Worm (Caenorhabditis elegans) whole organism, late embryonic: ENCODE results near the gene msp-55.
"Not testable (repeated sequence)": the region's sequence is repeated elsewhere in the genome, so short reads cannot be mapped to it uniquely, and the experiment has no call there.

Source experiments
- C38D4.7 ChIP-seq: fragments of 200-800 bp; sonication (Bioruptor generic); optimal IDR thresholded peaks from 2 replicates; lab custom pipeline; 2018; ENCODE audit warnings: mild to moderate bottlenecking, missing genetic modification characterization, moderate library complexity, missing compliant biosample characterization
- K02D7.2 ChIP-seq: sonication (generic microtip); optimal IDR thresholded peaks from 2 replicates; lab custom pipeline; 2017; ENCODE audit warnings: mild to moderate bottlenecking, missing genetic modification characterization, missing compliant biosample characterization
- K09A11.1 ChIP-seq: sonication (generic microtip); optimal IDR thresholded peaks from 2 replicates; lab custom pipeline; 2017; ENCODE audit warnings: antibody characterized with exemption, mild to moderate bottlenecking, missing genetic modification characterization, missing compliant biosample characterization; ENCODE audit not compliant: insufficient read depth
- Y22D7AL.16 ChIP-seq: sonication (generic microtip); optimal IDR thresholded peaks from 2 replicates; lab custom pipeline; 2016; ENCODE audit warnings: missing genetic modification characterization, missing compliant biosample characterization
- ahr-1 ChIP-seq: sonication (generic microtip); optimal IDR thresholded peaks from 2 replicates; lab custom pipeline; 2016; ENCODE audit warnings: missing genetic modification characterization, missing compliant biosample characterization
- ama-1 ChIP-seq: fragments of 150-350 bp; optimal IDR thresholded peaks from 2 replicates; lab custom pipeline; 2014
- ceh-22 ChIP-seq: sonication (generic microtip); optimal IDR thresholded peaks from 2 replicates; lab custom pipeline; 2017; ENCODE audit warnings: missing biosample characterization, missing genetic modification characterization
- ceh-34 ChIP-seq: sonication (generic microtip); optimal IDR thresholded peaks from 2 replicates; lab custom pipeline; 2016; ENCODE audit warnings: mild to moderate bottlenecking, missing genetic modification characterization, missing compliant biosample characterization
- ceh-6 ChIP-seq: fragments of 200-800 bp; sonication (Bioruptor generic); optimal IDR thresholded peaks from 2 replicates; lab custom pipeline; 2018; ENCODE audit warnings: mild to moderate bottlenecking, missing genetic modification characterization, missing compliant biosample characterization
- ceh-9 ChIP-seq: sonication (generic microtip); optimal IDR thresholded peaks from 2 replicates; lab custom pipeline; 2016; ENCODE audit warnings: mild to moderate bottlenecking, missing genetic modification characterization, inconsistent platforms, missing compliant biosample characterization
- che-1 ChIP-seq: sonication (generic microtip); optimal IDR thresholded peaks from 2 replicates; lab custom pipeline; 2016; ENCODE audit warnings: mild to moderate bottlenecking, missing genetic modification characterization, missing compliant biosample characterization
- elt-2 ChIP-seq: sonication (generic microtip); optimal IDR thresholded peaks from 2 replicates; lab custom pipeline; 2016; ENCODE audit warnings: missing genetic modification reagents, missing genetic modification characterization, missing compliant biosample characterization
- eyg-1 ChIP-seq: sonication (generic microtip); optimal IDR thresholded peaks from 2 replicates; lab custom pipeline; 2016; ENCODE audit warnings: missing genotype, missing genetic modification characterization, missing compliant biosample characterization
- fax-1 ChIP-seq: sonication (generic microtip); optimal IDR thresholded peaks from 2 replicates; lab custom pipeline; 2016; ENCODE audit warnings: missing genotype, missing genetic modification characterization, missing compliant biosample characterization
- fkh-10 ChIP-seq: fragments of 150-350 bp; optimal IDR thresholded peaks from 2 replicates; lab custom pipeline; 2014; ENCODE audit warnings: missing biosample characterization, missing genetic modification reagents, missing genetic modification characterization
- fkh-6 ChIP-seq: sonication (generic microtip); optimal IDR thresholded peaks from 2 replicates; lab custom pipeline; 2016; ENCODE audit warnings: missing genetic modification characterization, missing compliant biosample characterization
- gmeb-2 ChIP-seq: sonication (generic microtip); optimal IDR thresholded peaks from 2 replicates; lab custom pipeline; 2016; ENCODE audit warnings: missing genetic modification characterization, inconsistent platforms, missing compliant biosample characterization
- hlh-15 ChIP-seq: sonication (generic microtip); optimal IDR thresholded peaks from 2 replicates; lab custom pipeline; 2016; ENCODE audit warnings: missing genetic modification characterization, missing compliant biosample characterization
- hlh-30 ChIP-seq: sonication (generic microtip); optimal IDR thresholded peaks from 2 replicates; lab custom pipeline; 2017; ENCODE audit warnings: antibody characterized with exemption, missing genetic modification characterization, missing compliant biosample characterization; ENCODE audit not compliant: insufficient read depth
- lim-6 ChIP-seq: sonication (generic microtip); optimal IDR thresholded peaks from 2 replicates; lab custom pipeline; 2016; ENCODE audit warnings: missing genetic modification characterization, missing compliant biosample characterization
- madf-2 ChIP-seq: sonication (generic microtip); optimal IDR thresholded peaks from 2 replicates; lab custom pipeline; 2017; ENCODE audit warnings: missing genetic modification characterization, missing compliant biosample characterization
- mec-3 ChIP-seq: sonication (generic microtip); optimal IDR thresholded peaks from 2 replicates; lab custom pipeline; 2016; ENCODE audit warnings: borderline replicate concordance, missing genetic modification characterization, missing compliant biosample characterization
- nfya-1 ChIP-seq: sonication (generic microtip); optimal IDR thresholded peaks from 2 replicates; lab custom pipeline; 2017; ENCODE audit warnings: missing genetic modification characterization, mild to moderate bottlenecking, missing compliant biosample characterization, antibody characterized with exemption, moderate library complexity
- nhr-11 ChIP-seq: fragments of 150-350 bp; optimal IDR thresholded peaks from 2 replicates; lab custom pipeline; 2014; ENCODE audit warnings: missing biosample characterization, missing genetic modification characterization
- nhr-232 ChIP-seq: sonication (generic microtip); optimal IDR thresholded peaks from 2 replicates; lab custom pipeline; 2016; ENCODE audit warnings: missing genetic modification characterization, missing compliant biosample characterization
- pag-3 ChIP-seq: sonication (generic microtip); optimal IDR thresholded peaks from 2 replicates; lab custom pipeline; 2016; ENCODE audit warnings: missing compliant biosample characterization, missing genetic modification characterization, borderline replicate concordance
- pat-9 ChIP-seq: fragments of 200-800 bp; sonication (Bioruptor generic); optimal IDR thresholded peaks from 2 replicates; lab custom pipeline; 2018; ENCODE audit warnings: mild to moderate bottlenecking, missing genetic modification characterization, moderate library complexity, missing compliant biosample characterization
- pha-2 ChIP-seq: sonication (generic microtip); optimal IDR thresholded peaks from 2 replicates; lab custom pipeline; 2017; ENCODE audit warnings: mild to moderate bottlenecking, missing genetic modification characterization, missing compliant biosample characterization
- pros-1 ChIP-seq: fragments of 150-350 bp; optimal IDR thresholded peaks from 2 replicates; lab custom pipeline; 2014; ENCODE audit warnings: missing biosample characterization, missing genetic modification reagents, missing genetic modification characterization
- sox-2 ChIP-seq: fragments of 200-800 bp; sonication (Bioruptor generic); IDR thresholded peaks from 2 replicates; pipeline ENCODE4 v1.3.6; 2022; ENCODE audit warnings: missing genetic modification reagents, missing genetic modification characterization, missing compliant biosample characterization
- sox-4 ChIP-seq: sonication (generic microtip); optimal IDR thresholded peaks from 2 replicates; lab custom pipeline; 2017; ENCODE audit warnings: mild to moderate bottlenecking, missing genetic modification characterization, inconsistent platforms, missing compliant biosample characterization
- tbx-2 ChIP-seq: sonication (generic microtip); optimal IDR thresholded peaks from 2 replicates; lab custom pipeline; 2016; ENCODE audit warnings: missing genetic modification characterization, missing compliant biosample characterization
- tbx-7 ChIP-seq: sonication (generic microtip); optimal IDR thresholded peaks from 2 replicates; lab custom pipeline; 2016; ENCODE audit warnings: missing genotype, missing genetic modification characterization, missing compliant biosample characterization
- unc-3 ChIP-seq, 2 experiments: fragments of 200-800 bp in 1 of 2; sonication (Bioruptor generic) in 1 of 2; sonication (generic microtip) in 1 of 2; conservative IDR thresholded peaks in 1 of 2; optimal IDR thresholded peaks in 1 of 2; 2 replicates each; pipeline versions ENCODE4 v1.3.6 to Lab custom; 2016 to 2022; ENCODE audit warnings: missing compliant biosample characterization in 2 of 2, missing genetic modification characterization in 2 of 2, missing genetic modification reagents in 1 of 2
- unc-42 ChIP-seq: sonication (generic microtip); optimal IDR thresholded peaks from 2 replicates; lab custom pipeline; 2016; ENCODE audit warnings: missing genotype, missing genetic modification characterization, missing compliant biosample characterization
- zip-5 ChIP-seq: sonication (generic microtip); optimal IDR thresholded peaks from 2 replicates; lab custom pipeline; 2016; ENCODE audit warnings: missing genetic modification characterization, missing compliant biosample characterization

Gene msp-55

ce11 chrIV:5031346-5031745, 24.5 kb downstream of the msp-55 start:
- TF ChIP-seq Y22D7AL.16: no peak
- TF ChIP-seq mec-3: no peak
- TF ChIP-seq unc-3 (GFP tag; conservative IDR thresholded peaks at IDR 0.05; lab: Robert Waterston, UW): no peak
- no peak for TF ChIP-seq unc-3 (tag; optimal IDR thresholded peaks at IDR 0.05; lab: Kevin White, UChicago)
- TF ChIP-seq pag-3 (tag; lab: Kevin White, UChicago): no peak
- TF ChIP-seq ceh-6: no peak
- TF ChIP-seq tbx-7 (tag; lab: Kevin White, UChicago): no peak
- TF ChIP-seq unc-42: no peak
- TF ChIP-seq K02D7.2: no peak
- no peak for TF ChIP-seq ceh-22 (tag; lab: Kevin White, UChicago)
- no peak for TF ChIP-seq che-1 (tag; lab: Kevin White, UChicago)
- no peak for TF ChIP-seq nfya-1
- TF ChIP-seq hlh-30 (tag; lab: Kevin White, UChicago): no peak
- TF ChIP-seq C38D4.7 (GFP tag; lab: Kevin White, UChicago): no peak

- TF ChIP-seq ama-1 (no peak), fkh-6 (tag; lab: Kevin White, UChicago) (no peak), pros-1 (tag; lab: Kevin White, UChicago) (no peak), pha-2 (tag; lab: Kevin White, UChicago) (no peak), sox-2 (GFP tag; lab: Robert Waterston, UW) (no peak)
These were observed 26.8 kb downstream of the msp-55 start, which contains the start of the genes best-6 and C09B9.2 for ce11 chrIV:5028978-5029377. Gene best-6 (minus strand): TSS chrIV:5029078. Gene C09B9.2 (plus strand): TSS chrIV:5029291.

- TF ChIP-seq mec-3: no peak
- TF ChIP-seq zip-5 (tag; lab: Kevin White, UChicago): no peak
- no peak for TF ChIP-seq fax-1 (tag; lab: Kevin White, UChicago)
- TF ChIP-seq ahr-1 (tag; lab: Kevin White, UChicago): no peak
- no peak for TF ChIP-seq fkh-10
- no peak for TF ChIP-seq K09A11.1 (tag; lab: Kevin White, UChicago)
- no peak for TF ChIP-seq pat-9 (tag; lab: Kevin White, UChicago)
These were observed 30.2 kb downstream of the msp-55 start, which contains the start of gene C09B9.85 for ce11 chrIV:5025646-5026045. Gene C09B9.85 (minus strand): TSS chrIV:5025746.

ce11 chrIV:5020533-5020932, 35.3 kb downstream of the msp-55 start, which contains the start of gene T28H11.8:
Gene T28H11.8 (minus strand): TSS chrIV:5020633.
- TF ChIP-seq sox-4 (tag; lab: Kevin White, UChicago) (no peak), K09A11.1 (tag; lab: Kevin White, UChicago) (no peak), nhr-11 (tag; lab: Kevin White, UChicago) (no peak), ceh-22 (tag; lab: Kevin White, UChicago) (no peak)

ce11 chrIV:5017075-5017474, 38.7 kb downstream of the msp-55 start, which contains the start of gene T28H11.7:
Gene T28H11.7 (minus strand): TSS chrIV:5017175.
- not testable (repeated sequence) for TF ChIP-seq nfya-1; elt-2 (tag; lab: Kevin White, UChicago); eyg-1

- not testable (repeated sequence) for TF ChIP-seq fkh-10, gmeb-2, unc-42
These were observed 39.4 kb downstream of the msp-55 start, which contains the start of gene ssq-4 for ce11 chrIV:5016461-5016860. Gene ssq-4 (plus strand): TSS chrIV:5016479.

- TF ChIP-seq Y22D7AL.16 (no peak), fkh-10 (no peak), sox-2 (GFP tag; lab: Robert Waterston, UW) (no peak), ceh-6 (no peak), K09A11.1 (tag; lab: Kevin White, UChicago) (no peak), madf-2 (tag; lab: Kevin White, UChicago) (no peak), tbx-2 (no peak), lim-6 (no peak), fax-1 (tag; lab: Kevin White, UChicago) (no peak), pros-1 (tag; lab: Kevin White, UChicago) (no peak), ceh-34 (tag; lab: Kevin White, UChicago) (no peak), hlh-15 (tag; lab: Kevin White, UChicago) (no peak), K02D7.2 (no peak), elt-2 (tag; lab: Kevin White, UChicago) (no peak), ahr-1 (tag; lab: Kevin White, UChicago) (no peak), ceh-9 (no peak), sox-4 (tag; lab: Kevin White, UChicago) (no peak), nhr-232 (tag; lab: Kevin White, UChicago) (no peak)
These were observed 43.6 kb downstream of the msp-55 start, which contains the start of gene srm-1 for ce11 chrIV:5012241-5012640. Gene srm-1 (plus strand): TSS chrIV:5012541.
